Worm (Caenorhabditis elegans) whole organism, young adult: ENCODE data around the gene nhr-211.

ENCODE experiments used
- F33H1.4 ChIP-seq: fragments of 200-800 bp; sonication (Bioruptor generic); IDR thresholded peaks from 2 replicates; pipeline ENCODE4 v1.3.6; 2022; ENCODE audit warnings: missing genetic modification reagents, missing genetic modification characterization, missing compliant biosample characterization
- T26A5.8 ChIP-seq: sonication (generic microtip); optimal IDR thresholded peaks from 2 replicates; lab custom pipeline; 2016; ENCODE audit warnings: missing genetic modification characterization, missing compliant biosample characterization
- lin-40 ChIP-seq: sonication (generic microtip); optimal IDR thresholded peaks from 2 replicates; lab custom pipeline; 2016; ENCODE audit warnings: missing genetic modification characterization, mild to moderate bottlenecking, missing compliant biosample characterization, missing genotype, missing genetic modification reagents
- ztf-6 ChIP-seq: fragments of 200-800 bp; sonication (Bioruptor generic); IDR thresholded peaks from 2 replicates; pipeline ENCODE4 v1.3.6; 2022; ENCODE audit warnings: missing genetic modification reagents, missing genetic modification characterization, missing compliant biosample characterization

DNA sequence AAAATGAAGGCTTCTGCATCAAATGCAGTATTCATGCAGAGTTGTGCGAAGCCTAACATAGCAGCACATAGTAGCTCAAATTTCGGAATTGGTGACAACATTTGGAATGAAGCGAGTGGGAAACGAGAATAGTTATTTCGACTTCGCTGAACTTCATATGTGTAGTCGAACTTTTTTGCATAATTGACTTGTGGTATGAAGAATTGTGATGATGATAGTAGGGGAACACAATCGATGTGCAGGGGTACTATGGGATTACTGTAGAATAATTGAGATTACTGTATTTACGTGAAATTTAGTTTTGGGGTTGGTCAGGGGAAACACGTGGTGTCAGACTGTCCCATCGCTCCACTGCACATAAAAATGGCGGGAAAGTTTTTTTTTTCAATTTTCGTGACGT lies 45.9 kb upstream of the nhr-211 start, which contains the start of gene B0554.7:
- no peak for TF ChIP-seq ztf-6 (GFP tag; lab: Robert Waterston, UW)
- TF ChIP-seq T26A5.8 = no peak
- no peak for TF ChIP-seq lin-40 (tag; lab: Kevin White, UChicago)
- TF ChIP-seq F33H1.4 (GFP tag; lab: Robert Waterston, UW) = no peak
